Worm (Caenorhabditis elegans): ENCODE results near the gene F10E9.10.

ce11 chrIII:8303440-8303839, 16.6 kb downstream of the F10E9.10 start:
- TF ChIP-seq mdl-1 (tag; optimal IDR thresholded peaks at IDR 0.05) (no peak), unc-62 (GFP tag; optimal IDR thresholded peaks at IDR 0.05) (no peak), nfya-1 (tag; optimal IDR thresholded peaks at IDR 0.05; ENCODE audit: insufficient read depth) (no peak), pha-4 (tag; optimal IDR thresholded peaks at IDR 0.05) (no peak), R02D3.7 (tag; optimal IDR thresholded peaks at IDR 0.05) (no peak), lin-39 (tag; optimal IDR thresholded peaks at IDR 0.05) (no peak), elt-1 (tag; optimal IDR thresholded peaks at IDR 0.05) (no peak), fos-1 (tag; optimal IDR thresholded peaks at IDR 0.05) (no peak), zag-1 (tag; optimal IDR thresholded peaks at IDR 0.05) (no peak), aly-2 (tag; optimal IDR thresholded peaks at IDR 0.05) (no peak), jun-1 (tag; optimal IDR thresholded peaks at IDR 0.05) (no peak), ceh-28 (tag; optimal IDR thresholded peaks at IDR 0.05) (no peak), nhr-12 (tag; optimal IDR thresholded peaks at IDR 0.05) (no peak), elt-2 (tag; optimal IDR thresholded peaks at IDR 0.05) (no peak)
